Worm (Caenorhabditis elegans): ENCODE measurements around the gene F25B4.8.

The F25B4.8 gene

ce11 chrV:5682530-5682929 is 9.0 kb downstream of the F25B4.8 start, which contains the start of gene prp-39:
prp-39 (minus strand) TSS chrV:5682630.
- no peak for TF ChIP-seq zag-1 (tag; optimal IDR thresholded peaks at IDR 0.05)
- TF ChIP-seq sea-2 (GFP tag; optimal IDR thresholded peaks at IDR 0.05) = no peak
- no peak for TF ChIP-seq ceh-82 (tag; optimal IDR thresholded peaks at IDR 0.05)
- no peak for TF ChIP-seq nfya-1 (tag; optimal IDR thresholded peaks at IDR 0.05; ENCODE audit: insufficient read depth)
- TF ChIP-seq nhr-77 (tag; optimal IDR thresholded peaks at IDR 0.05) = no peak
- TF ChIP-seq elt-3 (tag; optimal IDR thresholded peaks at IDR 0.05) = no peak
- TF ChIP-seq daf-12 (tag; optimal IDR thresholded peaks at IDR 0.05) = no peak

DNA sequence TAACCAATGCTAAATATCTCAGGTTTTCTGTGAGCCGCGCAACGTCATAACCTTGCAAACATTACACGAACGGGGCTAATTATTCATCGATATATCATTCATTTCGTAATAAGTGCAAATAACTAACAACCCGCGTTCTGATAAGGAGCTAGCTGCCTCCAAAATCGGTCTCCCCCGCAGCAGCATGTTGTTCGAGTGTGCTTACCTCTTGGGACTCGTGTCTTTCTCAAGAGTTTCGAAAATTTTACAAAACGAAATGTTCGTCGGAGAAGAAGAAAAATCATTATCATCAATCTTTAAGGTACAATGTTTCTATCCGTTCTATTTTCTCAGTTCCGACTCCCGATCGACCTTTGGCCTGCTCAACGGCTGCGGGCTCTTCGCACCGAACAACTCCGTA is 13.6 kb downstream of the F25B4.8 start:
- TF ChIP-seq snpc-4 (tag; optimal IDR thresholded peaks at IDR 0.05) (no peak), R02D3.7 (tag; optimal IDR thresholded peaks at IDR 0.05) (no peak), aly-2 (tag; optimal IDR thresholded peaks at IDR 0.05) (no peak), lin-39 (tag; optimal IDR thresholded peaks at IDR 0.05) (no peak), ceh-16 (tag; optimal IDR thresholded peaks at IDR 0.05) (no peak), fos-1 (tag; optimal IDR thresholded peaks at IDR 0.05) (no peak), nhr-12 (tag; optimal IDR thresholded peaks at IDR 0.05) (no peak), elt-2 (tag; optimal IDR thresholded peaks at IDR 0.05) (no peak)

- TF ChIP-seq mdl-1 (tag; optimal IDR thresholded peaks at IDR 0.05) = no peak
- no peak for TF ChIP-seq elt-2 (tag; optimal IDR thresholded peaks at IDR 0.05)
- TF ChIP-seq ceh-16 (tag; optimal IDR thresholded peaks at IDR 0.05) = no peak
- TF ChIP-seq tbx-2 (tag; optimal IDR thresholded peaks at IDR 0.05) = no peak
- TF ChIP-seq nfya-1 (tag; optimal IDR thresholded peaks at IDR 0.05; ENCODE audit: insufficient read depth) = no peak
- no peak for TF ChIP-seq unc-62 (GFP tag; optimal IDR thresholded peaks at IDR 0.05)
- TF ChIP-seq fkh-2 (tag; optimal IDR thresholded peaks at IDR 0.05) = no peak
- TF ChIP-seq nhr-77 (tag; optimal IDR thresholded peaks at IDR 0.05) = no peak
- no peak for TF ChIP-seq elt-1 (tag; optimal IDR thresholded peaks at IDR 0.05)
- no peak for TF ChIP-seq eor-1 (tag; optimal IDR thresholded peaks at IDR 0.05)
- no peak for TF ChIP-seq nhr-76 (tag; optimal IDR thresholded peaks at IDR 0.05)
- no peak for TF ChIP-seq pqm-1 (tag; optimal IDR thresholded peaks at IDR 0.05)
- TF ChIP-seq nhr-43 (tag; optimal IDR thresholded peaks at IDR 0.05; ENCODE audit: poor library complexity, severe bottlenecking) = no peak
- no peak for TF ChIP-seq sea-2 (GFP tag; optimal IDR thresholded peaks at IDR 0.05)
- TF ChIP-seq lsy-12 (tag; optimal IDR thresholded peaks at IDR 0.05) = no peak
- TF ChIP-seq unc-39 (tag; optimal IDR thresholded peaks at IDR 0.05) = no peak
- TF ChIP-seq ceh-82 (tag; optimal IDR thresholded peaks at IDR 0.05) = no peak
- TF ChIP-seq hmg-11 (tag; optimal IDR thresholded peaks at IDR 0.05) = no peak
Observed at ce11 chrV:5676011-5676410, 15.5 kb downstream of the F25B4.8 start, which contains the start of gene pqn-13. pqn-13 (minus strand) TSS chrV:5676111.

ce11 chrV:5672270-5672669 is 19.2 kb downstream of the F25B4.8 start:
- no peak for TF ChIP-seq snpc-4 (tag; optimal IDR thresholded peaks at IDR 0.05)
- no peak for TF ChIP-seq fkh-2 (tag; optimal IDR thresholded peaks at IDR 0.05)
- no peak for TF ChIP-seq ZK546.5 (tag; optimal IDR thresholded peaks at IDR 0.05)
- no peak for TF ChIP-seq daf-12 (tag; optimal IDR thresholded peaks at IDR 0.05)
- no peak for TF ChIP-seq nhr-77 (tag; optimal IDR thresholded peaks at IDR 0.05)

- TF ChIP-seq sea-2 (GFP tag; optimal IDR thresholded peaks at IDR 0.05) = no peak
Observed at ce11 chrV:5668968-5669367, 22.5 kb downstream of the F25B4.8 start.

DNA sequence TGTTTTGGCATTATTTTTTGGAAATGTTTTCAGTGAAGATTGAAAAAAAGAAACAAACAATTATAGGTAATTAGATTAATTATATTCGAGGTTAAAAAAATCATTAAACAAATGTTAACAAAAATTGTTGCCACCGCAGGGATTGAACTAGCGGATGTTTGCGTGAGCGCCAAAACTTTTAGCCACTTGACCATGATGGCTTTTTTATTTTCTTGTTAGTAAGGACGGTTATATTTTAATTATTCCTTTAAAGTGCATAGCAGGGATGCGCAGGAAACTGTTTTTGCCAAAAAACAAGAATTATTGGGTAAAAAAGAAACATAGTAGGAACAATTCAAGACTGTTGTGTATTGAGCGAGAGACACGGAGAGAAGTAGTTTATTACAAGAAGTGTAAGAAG is 24.2 kb downstream of the F25B4.8 start:
- peak; percentile 6 for TF ChIP-seq elt-2 (tag; optimal IDR thresholded peaks at IDR 0.05)
- no peak for TF ChIP-seq elt-3 (tag; optimal IDR thresholded peaks at IDR 0.05)
- TF ChIP-seq aly-2 (tag; optimal IDR thresholded peaks at IDR 0.05) = no peak
- peak; percentile 64 for TF ChIP-seq nhr-77 (tag; optimal IDR thresholded peaks at IDR 0.05)
- no peak for TF ChIP-seq nhr-76 (tag; optimal IDR thresholded peaks at IDR 0.05)
- TF ChIP-seq snpc-4 (tag; optimal IDR thresholded peaks at IDR 0.05) = no peak
- TF ChIP-seq nhr-23 (tag; optimal IDR thresholded peaks at IDR 0.05) = peak; percentile 36
- peak; percentile 31 for TF ChIP-seq tbx-2 (tag; optimal IDR thresholded peaks at IDR 0.05)
- TF ChIP-seq egl-5 (tag; optimal IDR thresholded peaks at IDR 0.05) = no peak
- TF ChIP-seq lsy-12 (tag; optimal IDR thresholded peaks at IDR 0.05) = peak; percentile 71
- TF ChIP-seq nhr-43 (tag; optimal IDR thresholded peaks at IDR 0.05; ENCODE audit: poor library complexity, severe bottlenecking) = peak; percentile 86
